Worm (Caenorhabditis elegans): Measurements from ENCODE around the gene rpl-6.

The rpl-6 gene

DNA sequence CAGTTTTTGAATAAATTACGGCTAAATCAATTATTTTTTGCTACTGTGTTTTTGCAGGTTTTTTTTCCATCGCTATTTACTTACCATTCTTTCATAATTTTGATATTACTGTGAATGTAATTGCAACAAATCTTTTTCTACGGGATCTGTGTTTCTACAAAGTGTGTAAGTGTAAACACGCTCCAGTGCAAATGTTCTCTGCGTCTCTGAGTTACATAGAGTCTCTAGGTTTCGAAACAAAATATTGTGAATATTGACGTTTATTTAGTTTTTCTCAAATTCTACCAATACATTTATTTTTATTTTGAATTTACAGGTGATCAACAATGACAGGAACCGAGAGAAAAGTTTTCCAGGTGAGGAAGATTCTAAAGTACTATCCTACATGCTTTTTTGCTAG lies 24.2 kb upstream of the rpl-6 start, which contains the start of gene yju-2 (continued):
- no peak for TF ChIP-seq fkh-10 (GFP tag; optimal IDR thresholded peaks at IDR 0.05)
- peak; percentile 72 for TF ChIP-seq snu-23 (GFP tag; optimal IDR thresholded peaks at IDR 0.05)
- TF ChIP-seq hlh-17 (GFP tag; optimal IDR thresholded peaks at IDR 0.05; ENCODE audit: borderline replicate concordance) = no peak
- peak; percentile 63 for TF ChIP-seq blmp-1 (tag; optimal IDR thresholded peaks at IDR 0.05)

DNA sequence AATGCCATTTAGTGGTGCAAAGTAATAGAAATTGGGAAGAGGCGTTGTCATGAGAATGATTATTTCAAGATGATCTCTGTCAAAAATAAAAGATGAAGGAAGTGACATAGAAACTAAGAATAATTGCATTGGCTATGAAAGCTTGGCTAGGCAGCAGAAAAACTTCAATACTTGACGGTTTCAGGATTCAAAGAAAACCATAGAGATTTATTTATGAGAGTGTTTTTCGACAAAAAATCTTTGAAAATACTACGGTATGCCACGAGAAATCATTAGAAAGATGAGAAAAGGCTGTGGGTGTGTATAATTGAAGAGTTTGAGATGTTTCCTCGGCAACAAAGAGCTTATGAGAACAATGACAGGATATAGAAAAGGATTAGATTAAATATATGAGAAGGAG lies 22.8 kb upstream of the rpl-6 start, which contains the start of gene F37C12.14:
Gene F37C12.14 (minus strand): TSS at position 101 of the 400 bp plus-strand sequence.
- TF ChIP-seq ztf-4 (tag; optimal IDR thresholded peaks at IDR 0.05) = no peak
- no peak for TF ChIP-seq lin-39 (tag; optimal IDR thresholded peaks at IDR 0.05)
- no peak for TF ChIP-seq rnt-1 (tag; optimal IDR thresholded peaks at IDR 0.05)
- no peak for TF ChIP-seq lin-13 (GFP tag; optimal IDR thresholded peaks at IDR 0.05)
- no peak for TF ChIP-seq mab-9 (GFP tag; IDR thresholded peaks at IDR 0.05)
- no peak for TF ChIP-seq alr-1 (tag; optimal IDR thresholded peaks at IDR 0.05; ENCODE audit: borderline replicate concordance)

DNA sequence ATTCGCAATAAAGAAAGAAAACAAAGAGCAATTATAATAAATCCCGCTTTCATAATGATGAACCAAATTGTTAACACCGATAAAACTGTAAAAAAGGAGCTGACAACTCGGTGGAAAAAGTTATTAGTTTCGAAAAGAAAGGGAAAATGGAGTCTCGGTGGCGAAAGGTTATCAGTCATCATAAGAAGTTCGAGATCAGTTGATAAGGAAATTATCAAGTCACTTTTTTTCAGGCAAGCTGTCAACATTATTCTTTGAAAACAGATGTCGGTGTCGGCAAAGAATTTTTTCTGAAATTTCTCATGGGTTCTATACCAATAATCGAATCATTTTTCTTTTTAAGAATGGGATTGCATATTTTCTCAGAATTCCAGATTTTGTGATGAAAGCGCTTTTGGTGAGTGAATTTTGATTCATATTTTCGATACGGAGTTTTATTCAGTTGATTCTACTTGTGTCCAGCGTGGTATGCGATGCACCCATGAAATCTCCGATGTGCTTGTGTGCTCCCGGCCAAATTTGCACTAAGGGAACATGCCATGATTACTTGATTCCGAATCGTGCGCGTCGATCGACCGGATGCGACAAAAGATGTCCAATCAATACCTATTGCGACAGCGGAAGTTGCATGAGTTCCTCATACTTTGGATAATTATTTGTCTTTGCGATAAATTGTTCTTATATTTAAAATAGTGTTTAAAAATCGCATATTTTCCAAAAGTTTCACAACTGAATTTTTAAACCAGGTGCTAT lies 19.8 kb upstream of the rpl-6 start, which contains the start of the genes F37C12.21 and F37C12.10:
Gene F37C12.21 (plus strand): TSS at position 58 of the 753 bp plus-strand sequence.
Gene F37C12.10 (minus strand): TSS at position 85 of the 753 bp plus-strand sequence.
- no peak for TF ChIP-seq ama-1 (optimal IDR thresholded peaks at IDR 0.05)
- no peak for TF ChIP-seq efl-1 (optimal IDR thresholded peaks at IDR 0.05)
- peak in 1 of 2 experiments; percentile 14 for TF ChIP-seq efl-1 (GFP tag; optimal IDR thresholded peaks at IDR 0.05 in 1 of 2)
- no peak for TF ChIP-seq sptf-1 (tag; optimal IDR thresholded peaks at IDR 0.05)
- TF ChIP-seq lsy-2 (tag; optimal IDR thresholded peaks at IDR 0.05) = peak in 1 of 2 experiments; percentile 5
- no peak for TF ChIP-seq ztf-4 (tag; optimal IDR thresholded peaks at IDR 0.05)
- no peak for TF ChIP-seq F16B12.6 (tag; optimal IDR thresholded peaks at IDR 0.05)
- no peak for TF ChIP-seq dpl-1 (GFP tag; optimal IDR thresholded peaks at IDR 0.05)
- no peak for TF ChIP-seq nhr-76 (tag; optimal IDR thresholded peaks at IDR 0.05)
- TF ChIP-seq blmp-1 (tag; optimal IDR thresholded peaks at IDR 0.05) = no peak
- peak; percentile 37 for TF ChIP-seq elt-2 (tag; optimal IDR thresholded peaks at IDR 0.05)
- no peak for TF ChIP-seq swsn-7 (tag; optimal IDR thresholded peaks at IDR 0.05)
- TF ChIP-seq tlp-1 (tag; optimal IDR thresholded peaks at IDR 0.05) = no peak
- no peak for TF ChIP-seq vab-15 (tag; optimal IDR thresholded peaks at IDR 0.05)
- no peak for TF ChIP-seq fkh-8 (tag; optimal IDR thresholded peaks at IDR 0.05)
- no peak for TF ChIP-seq nhr-20 (tag; optimal IDR thresholded peaks at IDR 0.05)
- no peak for TF ChIP-seq nhr-85 (tag)
- TF ChIP-seq nhr-11 (tag; optimal IDR thresholded peaks at IDR 0.05) = no peak
- no peak for TF ChIP-seq lin-14 (GFP tag; optimal IDR thresholded peaks at IDR 0.05)
- no peak for TF ChIP-seq nhr-77 (tag; optimal IDR thresholded peaks at IDR 0.05)
- no peak for TF ChIP-seq ceh-8 (GFP tag; optimal IDR thresholded peaks at IDR 0.05)
- TF ChIP-seq fos-1 (tag; optimal IDR thresholded peaks at IDR 0.05) = no peak
- TF ChIP-seq C34B4.2 (tag; optimal IDR thresholded peaks at IDR 0.05) = no peak
- no peak for TF ChIP-seq unc-86 (tag; optimal IDR thresholded peaks at IDR 0.05)
- no peak for TF ChIP-seq lin-39 (tag; optimal IDR thresholded peaks at IDR 0.05)

DNA sequence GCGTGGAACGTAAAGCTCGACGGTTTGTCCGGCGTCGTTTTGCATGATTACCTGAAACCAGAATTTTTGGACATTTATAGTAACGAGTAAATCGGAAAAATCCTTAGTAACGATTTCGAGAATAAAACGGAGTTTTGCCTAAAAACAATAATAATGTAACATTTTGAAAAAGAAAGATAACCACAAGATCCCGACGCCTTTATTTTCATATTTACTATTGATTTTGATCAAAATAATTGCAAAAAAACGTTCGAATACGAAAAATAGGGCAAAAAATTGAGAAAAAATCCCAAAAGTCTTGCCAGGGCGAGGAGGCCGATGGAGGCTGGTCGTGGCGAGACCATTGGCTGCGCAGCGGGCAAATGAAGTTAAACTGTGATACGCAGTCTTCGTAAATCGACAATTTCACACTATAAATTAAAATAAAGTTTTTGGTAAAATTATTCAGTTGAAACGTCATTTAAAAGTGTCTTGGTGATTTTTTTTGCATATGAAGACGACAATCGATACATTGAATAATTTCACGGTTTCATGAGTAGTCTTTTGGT lies 18.6 kb upstream of the rpl-6 start, which contains the start of gene rps-21:
Gene rps-21 (minus strand): TSS at position 51 of the 548 bp plus-strand sequence.
- no peak for TF ChIP-seq alr-1 (tag; optimal IDR thresholded peaks at IDR 0.05; ENCODE audit: borderline replicate concordance)
- TF ChIP-seq ztf-11 (tag; optimal IDR thresholded peaks at IDR 0.05) = peak in 1 of 2 experiments; percentile 59
- TF ChIP-seq ets-5 (GFP tag; IDR thresholded peaks at IDR 0.05) = no peak
- peak; percentile 75 for TF ChIP-seq skn-1 (tag; optimal IDR thresholded peaks at IDR 0.05)
- TF ChIP-seq lin-15B (tag; optimal IDR thresholded peaks at IDR 0.05) = peak; percentile 83
- peak; percentile 80 for TF ChIP-seq swsn-7 (tag; optimal IDR thresholded peaks at IDR 0.05)
- TF ChIP-seq snu-23 (GFP tag; optimal IDR thresholded peaks at IDR 0.05) = peak; percentile 91
- no peak for TF ChIP-seq unc-98 (GFP tag; IDR thresholded peaks at IDR 0.05)
- no peak for TF ChIP-seq nhr-28 (tag; optimal IDR thresholded peaks at IDR 0.05)
- TF ChIP-seq lin-14 (GFP tag; optimal IDR thresholded peaks at IDR 0.05) = peak; percentile 76
- no peak for TF ChIP-seq fkh-4 (tag; optimal IDR thresholded peaks at IDR 0.05; ENCODE audit: borderline replicate concordance)
- peak; percentile 70 for TF ChIP-seq unc-130 (tag; optimal IDR thresholded peaks at IDR 0.05)
- TF ChIP-seq lsy-2 (tag; optimal IDR thresholded peaks at IDR 0.05) = peak; percentile 92 to 94
- peak; percentile 79 for TF ChIP-seq nhr-77 (tag; optimal IDR thresholded peaks at IDR 0.05)
- peak; percentile 55 for TF ChIP-seq snpc-4 (tag; optimal IDR thresholded peaks at IDR 0.05)
- TF ChIP-seq mef-2 (tag; optimal IDR thresholded peaks at IDR 0.05) = no peak
- TF ChIP-seq lin-39 (tag; optimal IDR thresholded peaks at IDR 0.05) = no peak
- no peak for TF ChIP-seq efl-3 (GFP tag; optimal IDR thresholded peaks at IDR 0.05)
- TF ChIP-seq rnt-1 (tag; optimal IDR thresholded peaks at IDR 0.05) = peak; percentile 82
- TF ChIP-seq ama-1 (optimal IDR thresholded peaks at IDR 0.05) = no peak
- TF ChIP-seq ceh-90 (tag; optimal IDR thresholded peaks at IDR 0.05) = no peak
- peak; percentile 72 for TF ChIP-seq nhr-90 (tag; optimal IDR thresholded peaks at IDR 0.05; ENCODE audit: poor library complexity)
- no peak for TF ChIP-seq ces-1 (GFP tag; optimal IDR thresholded peaks at IDR 0.05)

Measured in whole organism, L1 larva.